Fruit fly (Drosophila melanogaster): ENCODE data around the gene jp.

The jp gene

dm6 chr2L:9607997-9608563 is 41.5 kb upstream of the jp start, which contains the start of gene gcm2:
Gene gcm2 (plus strand): TSS chr2L:9608562.
- TF ChIP-seq Abd-B (GFP tag; optimal IDR thresholded peaks at IDR 0.05) = no peak
- no peak for TF ChIP-seq sv (GFP tag; optimal IDR thresholded peaks at IDR 0.05)
- no peak for TF ChIP-seq Myc (optimal IDR thresholded peaks at IDR 0.05)
- TF ChIP-seq ey (GFP tag; optimal IDR thresholded peaks at IDR 0.05) = no peak
- peak; percentile 20 to 27 for TF ChIP-seq dl (GFP tag; optimal IDR thresholded peaks at IDR 0.05; ENCODE audit: insufficient read depth in 1 of 2, partially characterized antibody in 2 of 2)
- peak; percentile 50 for TF ChIP-seq Dif (GFP tag; optimal IDR thresholded peaks at IDR 0.05; ENCODE audit: partially characterized antibody)
- no peak for TF ChIP-seq GATAd (GFP tag; optimal IDR thresholded peaks at IDR 0.05)
- no peak for TF ChIP-seq HLH106 (tag; optimal IDR thresholded peaks at IDR 0.05)

dm6 chr2L:9602103-9602502 is 35.6 kb upstream of the jp start:
- TF ChIP-seq Myc (optimal IDR thresholded peaks at IDR 0.05) = no peak
- TF ChIP-seq dl (GFP tag; optimal IDR thresholded peaks at IDR 0.05; ENCODE audit: insufficient read depth in 1 of 2, partially characterized antibody in 2 of 2) = no peak
- TF ChIP-seq h (GFP tag; optimal IDR thresholded peaks at IDR 0.05) = no peak
- no peak for TF ChIP-seq Hr78 (GFP tag; optimal IDR thresholded peaks at IDR 0.05)
- TF ChIP-seq Hr83 (GFP tag; optimal IDR thresholded peaks at IDR 0.05; ENCODE audit: poor library complexity, severe bottlenecking) = no peak

dm6 chr2L:9601220-9601619 is 34.7 kb upstream of the jp start:
- no peak for TF ChIP-seq Vsx2 (GFP tag; optimal IDR thresholded peaks at IDR 0.05; ENCODE audit: partially characterized antibody)
- no peak for TF ChIP-seq Myc (optimal IDR thresholded peaks at IDR 0.05)
- TF ChIP-seq HLH106 (tag; optimal IDR thresholded peaks at IDR 0.05) = no peak
- TF ChIP-seq Hnf4 (GFP tag; optimal IDR thresholded peaks at IDR 0.05) = no peak
- TF ChIP-seq dsf (GFP tag; optimal IDR thresholded peaks at IDR 0.05; ENCODE audit: borderline replicate concordance) = no peak
- TF ChIP-seq CG9705 (GFP tag; optimal IDR thresholded peaks at IDR 0.05) = no peak
- no peak for TF ChIP-seq tai (GFP tag; optimal IDR thresholded peaks at IDR 0.05)
- no peak for TF ChIP-seq CG32264 (GFP tag; optimal IDR thresholded peaks at IDR 0.05)
- TF ChIP-seq pan (optimal IDR thresholded peaks at IDR 0.05) = no peak
- no peak for TF ChIP-seq jim (GFP tag; optimal IDR thresholded peaks at IDR 0.05)
- TF ChIP-seq dl (GFP tag; optimal IDR thresholded peaks at IDR 0.05; ENCODE audit: insufficient read depth in 1 of 2, partially characterized antibody in 2 of 2) = no peak
- TF ChIP-seq N (GFP tag; optimal IDR thresholded peaks at IDR 0.05) = no peak
- no peak for TF ChIP-seq lola (GFP tag; optimal IDR thresholded peaks at IDR 0.05)
- no peak for TF ChIP-seq Mio (GFP tag; optimal IDR thresholded peaks at IDR 0.05)

- no peak for TF ChIP-seq tai (GFP tag; optimal IDR thresholded peaks at IDR 0.05)
- TF ChIP-seq OdsH (GFP tag; optimal IDR thresholded peaks at IDR 0.05) = no peak
- no peak for TF ChIP-seq sage (GFP tag; optimal IDR thresholded peaks at IDR 0.05)
- no peak for TF ChIP-seq CG9705 (GFP tag; optimal IDR thresholded peaks at IDR 0.05)
- TF ChIP-seq Hr78 (GFP tag; optimal IDR thresholded peaks at IDR 0.05) = no peak
- TF ChIP-seq woc (GFP tag; optimal IDR thresholded peaks at IDR 0.05) = no peak
- TF ChIP-seq dmrt93B (GFP tag; optimal IDR thresholded peaks at IDR 0.05) = no peak
- TF ChIP-seq br (GFP tag; optimal IDR thresholded peaks at IDR 0.05) = no peak
- TF ChIP-seq Sp1 (GFP tag; optimal IDR thresholded peaks at IDR 0.05) = no peak
- no peak for TF ChIP-seq ey (GFP tag; optimal IDR thresholded peaks at IDR 0.05)
- no peak for TF ChIP-seq brk (GFP tag; optimal IDR thresholded peaks at IDR 0.05)
- TF ChIP-seq Abd-B (GFP tag; optimal IDR thresholded peaks at IDR 0.05) = no peak
- no peak for TF ChIP-seq fru (GFP tag; optimal IDR thresholded peaks at IDR 0.05)
- TF ChIP-seq Hnf4 (GFP tag; optimal IDR thresholded peaks at IDR 0.05) = no peak
- TF ChIP-seq GATAd (GFP tag; optimal IDR thresholded peaks at IDR 0.05) = no peak
- no peak for TF ChIP-seq rgr (GFP tag; optimal IDR thresholded peaks at IDR 0.05)
- no peak for TF ChIP-seq foxo (GFP tag; optimal IDR thresholded peaks at IDR 0.05)
- TF ChIP-seq Vsx2 (GFP tag; optimal IDR thresholded peaks at IDR 0.05; ENCODE audit: partially characterized antibody) = no peak
Measured at dm6 chr2L:9600772-9601171, 34.2 kb upstream of the jp start, which contains the start of gene CG4382. Gene CG4382 (minus strand): TSS chr2L:9600872.

- peak; percentile 24 for TF ChIP-seq sv (GFP tag; optimal IDR thresholded peaks at IDR 0.05)
- TF ChIP-seq Mio (GFP tag; optimal IDR thresholded peaks at IDR 0.05) = no peak
- TF ChIP-seq Sp1 (GFP tag; optimal IDR thresholded peaks at IDR 0.05) = no peak
- no peak for TF ChIP-seq usp (GFP tag; optimal IDR thresholded peaks at IDR 0.05)
- no peak for TF ChIP-seq Jra (GFP tag; optimal IDR thresholded peaks at IDR 0.05)
- TF ChIP-seq h (GFP tag; optimal IDR thresholded peaks at IDR 0.05) = peak; percentile 6
- TF ChIP-seq CG32264 (GFP tag; optimal IDR thresholded peaks at IDR 0.05) = no peak
- no peak for TF ChIP-seq Abd-B (GFP tag; optimal IDR thresholded peaks at IDR 0.05)
- TF ChIP-seq dsf (GFP tag; optimal IDR thresholded peaks at IDR 0.05; ENCODE audit: borderline replicate concordance) = no peak
- peak in 1 of 2 experiments; percentile 19 for TF ChIP-seq foxo (GFP tag; optimal IDR thresholded peaks at IDR 0.05)
- no peak for TF ChIP-seq Myc (optimal IDR thresholded peaks at IDR 0.05)
Measured at dm6 chr2L:9598390-9598789, 31.8 kb upstream of the jp start.

Measured in whole organism, wandering third instar larva.